Fruit fly (Drosophila melanogaster) whole organism, larva: ENCODE measurements around the gene ACXC.

Experiments
- noc ChIP-seq: fragments of 200-800 bp; sonication (Bioruptor generic); optimal IDR thresholded peaks from 3 replicates; lab custom pipeline; 2019; ENCODE audit warnings: missing biosample characterization, mild to moderate bottlenecking, missing genetic modification characterization, moderate library complexity

Gene ACXC

DNA sequence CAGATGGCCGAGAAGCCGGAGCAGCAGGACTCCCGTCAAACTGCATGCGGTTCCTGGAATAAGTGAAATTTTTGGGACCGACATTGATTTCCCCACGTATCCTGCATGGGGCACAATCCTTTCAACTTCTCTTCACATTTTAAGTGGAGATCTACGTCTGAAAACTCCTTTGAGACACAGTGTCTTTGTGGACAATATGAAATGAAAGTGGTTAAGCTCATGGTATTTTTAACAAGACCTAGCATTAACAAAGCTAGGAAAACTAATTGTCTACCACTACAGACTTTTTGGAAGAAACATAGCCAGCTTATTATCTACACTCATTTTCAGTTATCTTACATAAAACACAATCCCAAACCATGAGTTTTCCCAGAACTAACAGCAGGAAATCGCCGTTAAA lies at the start of gene ACXC:
Gene ACXC (plus strand): TSS at position 301 of the 400 bp plus-strand sequence.
- TF ChIP-seq noc (tag; lab: Kevin White, UChicago), result no peak

DNA sequence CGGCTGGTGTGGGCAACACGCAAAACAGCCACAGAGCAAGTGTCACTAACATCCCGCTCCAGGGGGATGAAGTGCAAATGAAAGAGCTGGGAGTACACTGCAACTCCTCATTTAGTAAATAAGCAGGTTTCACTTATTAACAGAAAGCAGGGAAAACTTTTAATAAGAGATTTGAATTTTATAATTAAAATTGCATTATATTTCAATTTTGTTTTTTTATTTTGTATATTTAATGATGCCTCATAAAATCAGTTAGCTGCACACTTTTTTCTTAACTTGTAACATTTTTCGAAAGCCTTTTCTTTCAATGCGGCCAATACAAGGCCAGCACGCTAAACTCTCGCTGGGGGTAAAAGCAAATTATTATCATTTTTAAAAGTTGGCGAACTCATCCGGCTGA lies 44.8 kb upstream of the ACXC start:
- TF ChIP-seq noc (tag; lab: Kevin White, UChicago), result no peak

DNA sequence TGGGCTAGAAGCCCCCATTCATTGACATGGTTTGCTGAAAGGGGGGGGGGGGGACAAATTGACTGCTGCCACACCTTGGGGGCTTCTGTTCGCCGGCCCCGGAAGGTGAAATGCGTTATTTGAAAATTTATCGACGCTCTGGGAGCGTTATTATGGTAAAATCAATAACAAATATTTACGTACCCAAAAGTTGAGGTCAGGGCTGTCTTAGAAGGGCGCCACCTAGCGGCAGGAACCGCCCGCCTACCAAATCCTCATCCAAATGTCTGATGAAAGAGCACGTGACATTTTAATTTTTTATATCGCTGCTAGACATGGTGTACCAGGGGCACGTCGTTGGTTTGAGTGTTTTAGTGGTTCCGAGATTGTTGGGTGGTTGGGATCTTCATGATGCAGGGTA lies 31.9 kb upstream of the ACXC start:
- no peak for TF ChIP-seq noc (tag; lab: Kevin White, UChicago)

DNA sequence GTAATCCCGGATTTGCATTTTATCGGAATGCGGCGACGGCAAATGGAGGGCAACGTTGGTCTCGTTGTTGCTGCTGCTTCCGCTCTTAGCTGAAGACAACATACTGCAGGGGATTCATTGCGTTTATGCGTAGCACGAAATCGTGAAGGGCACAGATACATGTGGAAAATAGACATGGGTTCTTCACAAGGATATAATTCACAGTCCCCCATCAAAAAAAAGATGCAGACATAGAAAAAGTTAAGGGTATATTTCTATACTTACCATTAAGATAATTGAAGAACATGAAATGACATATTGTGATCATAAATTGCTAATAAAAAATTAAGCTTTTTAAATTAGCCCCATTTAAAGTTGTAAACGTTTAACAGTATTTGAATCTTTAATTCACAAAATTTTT lies 20.7 kb upstream of the ACXC start:
- TF ChIP-seq noc (tag; lab: Kevin White, UChicago), result no peak

DNA sequence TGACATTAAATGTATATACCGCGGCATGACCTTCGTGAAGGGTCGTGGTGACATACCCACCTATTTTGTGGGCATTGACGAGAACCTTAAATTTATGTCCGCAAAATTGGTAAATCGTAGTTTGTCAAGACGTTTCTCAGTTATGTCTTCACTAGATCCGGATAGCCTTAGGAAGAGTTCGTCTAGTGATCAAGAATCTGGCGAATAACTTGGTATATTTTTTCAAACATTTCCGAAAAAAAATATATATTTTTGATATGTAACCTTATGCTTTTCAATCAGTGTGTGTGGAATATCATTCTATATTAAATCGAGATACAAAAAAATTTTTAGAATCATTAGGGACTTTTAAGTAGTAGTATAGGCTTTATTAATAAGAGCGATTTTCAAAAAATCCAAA lies 4.2 kb downstream of the ACXC start, which contains the start of gene ACXB:
Gene ACXB (plus strand): TSS at position 301 of the 400 bp plus-strand sequence.
- TF ChIP-seq noc (tag; lab: Kevin White, UChicago), result no peak

DNA sequence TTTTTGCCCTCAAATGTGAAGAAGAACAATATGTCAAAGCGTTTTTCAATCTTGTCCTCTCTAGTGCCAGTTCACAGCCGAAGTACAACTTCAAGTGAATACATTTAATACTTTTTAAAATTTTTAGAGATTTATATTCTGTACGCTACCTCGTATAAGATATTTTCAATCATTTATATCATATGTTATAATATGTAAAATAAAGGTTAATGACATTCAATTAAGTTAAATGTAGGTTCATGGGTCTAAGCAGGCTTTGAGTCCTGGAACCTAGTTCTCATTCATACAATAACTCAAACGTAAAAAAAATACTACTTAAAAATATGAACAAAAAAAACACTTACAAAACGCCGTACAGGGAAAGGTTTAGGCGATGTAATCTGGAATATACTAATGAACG lies 8.5 kb downstream of the ACXC start, which contains the start of gene ACXA:
Gene ACXA (plus strand): TSS at position 301 of the 400 bp plus-strand sequence.
- TF ChIP-seq noc (tag; lab: Kevin White, UChicago), result no peak

DNA sequence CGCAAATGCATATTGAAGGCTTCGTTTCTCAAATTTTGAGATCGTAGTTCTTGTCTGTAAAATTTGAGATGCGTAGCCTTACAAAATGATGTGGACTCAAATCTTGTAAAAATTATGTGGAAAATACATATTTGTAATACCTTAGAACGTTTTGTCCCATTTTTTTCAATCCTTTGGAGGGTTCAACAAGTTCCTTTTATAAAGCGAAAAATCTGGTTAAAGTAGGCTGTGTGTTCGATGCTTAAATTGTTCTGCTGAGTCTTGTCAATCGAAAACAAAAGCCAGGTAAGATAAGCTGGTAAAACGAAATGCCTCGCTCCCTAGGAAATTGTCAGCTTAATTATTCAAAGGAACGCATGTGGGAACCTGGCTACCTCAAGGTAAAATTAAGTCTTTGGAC lies 13.0 kb downstream of the ACXC start, which contains the start of gene ACXE:
Gene ACXE (plus strand): TSS at position 301 of the 400 bp plus-strand sequence.
- TF ChIP-seq noc (tag; lab: Kevin White, UChicago), result no peak

DNA sequence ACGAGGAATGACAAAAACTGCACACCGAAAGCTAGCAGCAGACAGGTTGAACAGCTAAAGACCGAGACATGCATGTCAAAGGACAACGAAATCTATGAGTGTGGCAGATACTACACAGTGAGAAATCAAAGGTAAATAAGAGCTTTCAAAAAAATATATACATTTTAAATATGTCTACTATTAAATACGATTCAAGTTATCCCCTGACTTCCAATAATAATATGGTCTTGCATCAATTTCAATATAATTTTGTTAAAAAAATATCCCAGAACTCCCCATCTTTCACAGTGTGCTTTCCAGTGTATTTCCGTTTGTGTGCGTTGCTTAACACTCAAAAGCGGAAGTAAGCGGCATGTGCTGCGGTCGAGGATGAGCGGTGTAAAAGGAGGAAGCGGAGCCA lies 20.7 kb downstream of the ACXC start:
- no peak for TF ChIP-seq noc (tag; lab: Kevin White, UChicago)

DNA sequence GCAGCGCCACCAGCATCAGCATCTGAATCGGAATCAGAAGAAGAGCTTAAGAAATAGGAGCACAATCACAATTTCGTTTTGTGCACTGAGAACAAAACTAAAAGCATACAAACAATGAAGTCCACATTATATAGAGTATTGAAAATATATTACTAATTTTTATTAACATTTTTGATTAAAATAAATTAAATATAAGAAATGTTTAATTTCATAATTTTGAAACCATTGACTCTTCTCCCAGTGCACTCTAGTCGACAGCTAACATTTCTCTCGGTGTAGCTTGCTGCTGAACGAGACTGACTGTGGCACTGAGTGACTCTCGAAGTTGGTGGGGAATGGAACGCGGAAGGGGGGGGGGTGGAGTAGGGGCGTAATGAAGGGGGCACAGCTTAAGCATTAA lies 38.4 kb downstream of the ACXC start:
- TF ChIP-seq noc (tag; lab: Kevin White, UChicago), result no peak

DNA sequence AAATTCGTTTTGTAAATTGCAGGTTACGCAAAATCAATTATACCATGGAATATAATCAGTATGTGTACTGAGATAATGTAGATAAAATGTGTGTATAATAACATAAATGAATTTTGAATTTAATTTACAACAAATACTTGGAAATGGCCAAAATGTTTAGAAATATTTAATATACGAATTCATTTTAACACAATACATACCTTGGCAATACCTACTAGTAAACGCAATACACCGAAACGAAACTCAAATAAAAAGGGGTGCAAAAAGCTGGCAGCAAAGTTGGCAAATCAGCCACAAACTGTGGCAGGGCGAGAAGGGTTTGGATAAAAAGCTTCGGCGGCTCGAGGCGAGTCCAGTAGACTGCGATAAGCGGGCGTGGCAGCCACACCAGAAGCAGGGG lies 54.0 kb downstream of the ACXC start, which contains the start of gene CG16800:
Gene CG16800 (plus strand): TSS at position 301 of the 400 bp plus-strand sequence.
- no peak for TF ChIP-seq noc (tag; lab: Kevin White, UChicago)
